Fruit fly (Drosophila melanogaster) whole organism, embryonic: ENCODE data around the gene CG12880.

ENCODE experiments used
- Ada2b ChIP-seq: fragments of 200-800 bp; sonication (Bioruptor generic); IDR thresholded peaks from 2 replicates; pipeline ENCODE4 v1.3.6; 2022; ENCODE audit warnings: missing biosample characterization, missing genetic modification characterization
- Atf3 ChIP-seq: fragments of 200-800 bp; sonication (Bioruptor generic); optimal IDR thresholded peaks from 3 replicates; lab custom pipeline; 2016; ENCODE audit warnings: missing biosample characterization, missing genetic modification characterization
- CG10543 ChIP-seq: fragments of 200-800 bp; sonication (Bioruptor generic); optimal IDR thresholded peaks from 3 replicates; lab custom pipeline; 2017; ENCODE audit warnings: missing biosample characterization, mild to moderate bottlenecking, missing genetic modification characterization, moderate library complexity
- CG11247 ChIP-seq: fragments of 200-800 bp; sonication (Bioruptor generic); IDR thresholded peaks from 2 replicates; pipeline ENCODE4 v1.3.6; 2022; ENCODE audit warnings: missing biosample characterization, missing genetic modification characterization
- CG11504 ChIP-seq: fragments of 200-800 bp; sonication (Bioruptor generic); optimal IDR thresholded peaks from 3 replicates; lab custom pipeline; 2019; ENCODE audit warnings: missing biosample characterization, mild to moderate bottlenecking, missing genetic modification characterization, moderate library complexity
- CG12769 ChIP-seq: fragments of 200-800 bp; sonication (Bioruptor generic); optimal IDR thresholded peaks from 2 replicates; lab custom pipeline; 2019; ENCODE audit warnings: missing biosample characterization, mild to moderate bottlenecking, missing genetic modification characterization, moderate library complexity
- CG14441 ChIP-seq: fragments of 200-800 bp; sonication (Bioruptor generic); IDR thresholded peaks from 2 replicates; pipeline ENCODE4 v1.3.6; 2022; ENCODE audit warnings: missing biosample characterization, missing genetic modification characterization
- CG14710 ChIP-seq: fragments of 200-800 bp; sonication (Bioruptor generic); optimal IDR thresholded peaks from 3 replicates; lab custom pipeline; 2019; ENCODE audit warnings: missing biosample characterization, mild to moderate bottlenecking, missing genetic modification characterization, moderate library complexity
- CG15011 ChIP-seq: fragments of 200-800 bp; sonication (Bioruptor generic); optimal IDR thresholded peaks from 3 replicates; lab custom pipeline; 2018; ENCODE audit warnings: missing biosample characterization, mild to moderate bottlenecking, missing genetic modification characterization
- CG1529 ChIP-seq: fragments of 200-800 bp; sonication (Bioruptor generic); optimal IDR thresholded peaks from 3 replicates; lab custom pipeline; 2018; ENCODE audit warnings: missing biosample characterization, missing genetic modification characterization
- CG15601 ChIP-seq: fragments of 200-800 bp; sonication (Bioruptor generic); optimal IDR thresholded peaks from 3 replicates; lab custom pipeline; 2019; ENCODE audit warnings: missing biosample characterization, mild to moderate bottlenecking, missing genetic modification characterization, moderate library complexity
- CG1647 ChIP-seq: fragments of 200-800 bp; sonication (Bioruptor generic); optimal IDR thresholded peaks from 3 replicates; lab custom pipeline; 2016; ENCODE audit warnings: missing biosample characterization, missing genetic modification characterization
- CG16815 ChIP-seq: fragments of 200-800 bp; sonication (Bioruptor generic); optimal IDR thresholded peaks from 3 replicates; lab custom pipeline; 2017; ENCODE audit warnings: missing biosample characterization, mild to moderate bottlenecking, missing genetic modification characterization
- CG2889 ChIP-seq: fragments of 200-800 bp; sonication (Bioruptor generic); IDR thresholded peaks from 3 replicates; pipeline ENCODE4 v1.3.6; 2022; ENCODE audit warnings: missing biosample characterization, missing genetic modification characterization
- CG31224 ChIP-seq: fragments of 200-800 bp; sonication (Bioruptor generic); IDR thresholded peaks from 2 replicates; pipeline ENCODE4 v1.3.6; 2022; ENCODE audit warnings: missing biosample characterization, missing genetic modification characterization
- CG31365 ChIP-seq: fragments of 200-800 bp; sonication (Bioruptor generic); optimal IDR thresholded peaks from 2 replicates; lab custom pipeline; 2018; ENCODE audit warnings: missing biosample characterization, mild to moderate bottlenecking, missing genetic modification characterization
- CG4328 ChIP-seq: fragments of 200-800 bp; sonication (Bioruptor generic); optimal IDR thresholded peaks from 3 replicates; lab custom pipeline; 2017; ENCODE audit warnings: missing biosample characterization, missing genetic modification reagents, missing genetic modification characterization
- CG6791 ChIP-seq: fragments of 200-800 bp; sonication (Bioruptor generic); IDR thresholded peaks from 3 replicates; pipeline ENCODE4 v1.3.6; 2022; ENCODE audit warnings: missing biosample characterization, missing genetic modification characterization; ENCODE audit not compliant: partially characterized antibody
- CG9437 ChIP-seq: fragments of 200-800 bp; sonication (Bioruptor generic); optimal IDR thresholded peaks from 2 replicates; lab custom pipeline; 2018; ENCODE audit warnings: missing biosample characterization, mild to moderate bottlenecking, missing genetic modification characterization
- CTCF ChIP-seq: fragments of 200-800 bp; sonication (Bioruptor generic); optimal IDR thresholded peaks from 2 replicates; lab custom pipeline; 2017; ENCODE audit warnings: missing biosample characterization, mild to moderate bottlenecking, missing genetic modification characterization, moderate library complexity
- D19B ChIP-seq: fragments of 200-800 bp; sonication (Bioruptor generic); optimal IDR thresholded peaks from 2 replicates; lab custom pipeline; 2017; ENCODE audit warnings: missing biosample characterization, mild to moderate bottlenecking, missing genetic modification characterization
- Deaf1 ChIP-seq: fragments of 200-800 bp; optimal IDR thresholded peaks from 3 replicates; lab custom pipeline; 2019; ENCODE audit warnings: missing biosample characterization, mild to moderate bottlenecking, missing genetic modification characterization, moderate library complexity
- Dp ChIP-seq: fragments of 200-800 bp; sonication (Bioruptor generic); optimal IDR thresholded peaks from 2 replicates; lab custom pipeline; 2018; ENCODE audit warnings: missing biosample characterization, mild to moderate bottlenecking, missing genetic modification characterization, moderate library complexity
- H2.0 ChIP-seq: fragments of 200-800 bp; sonication (Bioruptor generic); IDR thresholded peaks from 2 replicates; pipeline ENCODE4 v1.3.6; 2022; ENCODE audit warnings: missing biosample characterization, missing genetic modification characterization
- HLH3B ChIP-seq: fragments of 200-800 bp; sonication (Bioruptor generic); IDR thresholded peaks from 2 replicates; pipeline ENCODE4 v1.3.6; 2022; ENCODE audit warnings: missing biosample characterization, missing genetic modification characterization
- Lhr ChIP-seq: fragments of 200-800 bp; sonication (Bioruptor generic); optimal IDR thresholded peaks from 3 replicates; lab custom pipeline; 2017; ENCODE audit warnings: mild to moderate bottlenecking, missing biosample characterization, missing genetic modification reagents, missing genetic modification characterization
- MBD-R2 ChIP-seq: fragments of 200-800 bp; sonication (Bioruptor generic); IDR thresholded peaks from 2 replicates; pipeline ENCODE4 v1.3.6; 2022; ENCODE audit warnings: missing biosample characterization, missing genetic modification characterization
- Med ChIP-seq: fragments of 200-800 bp; sonication (Bioruptor generic); peaks from one replicate; lab custom pipeline; 2016; ENCODE audit warnings: missing biosample characterization, missing genetic modification characterization, mild to moderate bottlenecking, inconsistent platforms, moderate library complexity
- NFAT ChIP-seq: fragments of 200-800 bp; sonication (Bioruptor generic); IDR thresholded peaks from 2 replicates; pipeline ENCODE4 v1.3.6; 2022; ENCODE audit warnings: missing biosample characterization, missing genetic modification characterization
- Tbp ChIP-seq: fragments of >200 bp; optimal IDR thresholded peaks from 2 replicates; lab custom pipeline; 2018; ENCODE audit warnings: missing biosample characterization, missing genetic modification characterization
- Trl ChIP-seq, 3 experiments: fragments of >200 bp in 2 of 3; fragments of 200-800 bp in 1 of 3; sonication (Bioruptor generic) in 1 of 3; optimal IDR thresholded peaks; 2 replicates in 1 of 3; 3 replicates in 2 of 3; lab custom pipeline; 2016 to 2017; ENCODE audit warnings: missing biosample characterization in 1 of 3, missing genetic modification characterization in 1 of 3
- ab ChIP-seq: fragments of 200-800 bp; sonication (Bioruptor generic); optimal IDR thresholded peaks from 2 replicates; lab custom pipeline; 2016; ENCODE audit warnings: missing biosample characterization, missing genetic modification characterization
- abd-A ChIP-seq: fragments of 200-800 bp; sonication (Bioruptor generic); optimal IDR thresholded peaks from 3 replicates; lab custom pipeline; 2019; ENCODE audit warnings: missing biosample characterization, mild to moderate bottlenecking, missing genetic modification characterization, moderate library complexity
- cg ChIP-seq: fragments of 200-800 bp; sonication (Bioruptor generic); optimal IDR thresholded peaks from 3 replicates; lab custom pipeline; 2019; ENCODE audit warnings: missing biosample characterization, mild to moderate bottlenecking, missing genetic modification characterization, moderate library complexity
- dan ChIP-seq: fragments of 200-800 bp; sonication (Bioruptor generic); IDR thresholded peaks from 2 replicates; pipeline ENCODE4 v1.3.6; 2022; ENCODE audit warnings: missing biosample characterization, missing genetic modification characterization
- mam ChIP-seq: fragments of 200-800 bp; sonication (Bioruptor generic); optimal IDR thresholded peaks from 3 replicates; lab custom pipeline; 2016; ENCODE audit warnings: missing biosample characterization, missing genetic modification characterization
- onecut ChIP-seq: fragments of 200-800 bp; sonication (Bioruptor generic); IDR thresholded peaks from 2 replicates; pipeline ENCODE4 v1.3.6; 2022; ENCODE audit warnings: missing biosample characterization, missing genetic modification characterization
- pita ChIP-seq: fragments of 200-800 bp; sonication (Bioruptor generic); optimal IDR thresholded peaks from 2 replicates; lab custom pipeline; 2017; ENCODE audit warnings: missing biosample characterization, mild to moderate bottlenecking, missing genetic modification characterization
- sd ChIP-seq: fragments of 200-800 bp; sonication (Bioruptor generic); optimal IDR thresholded peaks from 3 replicates; lab custom pipeline; 2018; ENCODE audit warnings: missing biosample characterization, mild to moderate bottlenecking, missing genetic modification characterization, moderate library complexity
- sens ChIP-seq: fragments of 200-800 bp; sonication (Bioruptor generic); peaks from one replicate; lab custom pipeline; 2016; ENCODE audit warnings: missing biosample characterization, missing genetic modification characterization
- ssp ChIP-seq: fragments of 200-800 bp; sonication (Bioruptor generic); IDR thresholded peaks from 2 replicates; pipeline ENCODE4 v1.3.6; 2022; ENCODE audit warnings: missing biosample characterization, missing genetic modification characterization

The CG12880 gene

DNA sequence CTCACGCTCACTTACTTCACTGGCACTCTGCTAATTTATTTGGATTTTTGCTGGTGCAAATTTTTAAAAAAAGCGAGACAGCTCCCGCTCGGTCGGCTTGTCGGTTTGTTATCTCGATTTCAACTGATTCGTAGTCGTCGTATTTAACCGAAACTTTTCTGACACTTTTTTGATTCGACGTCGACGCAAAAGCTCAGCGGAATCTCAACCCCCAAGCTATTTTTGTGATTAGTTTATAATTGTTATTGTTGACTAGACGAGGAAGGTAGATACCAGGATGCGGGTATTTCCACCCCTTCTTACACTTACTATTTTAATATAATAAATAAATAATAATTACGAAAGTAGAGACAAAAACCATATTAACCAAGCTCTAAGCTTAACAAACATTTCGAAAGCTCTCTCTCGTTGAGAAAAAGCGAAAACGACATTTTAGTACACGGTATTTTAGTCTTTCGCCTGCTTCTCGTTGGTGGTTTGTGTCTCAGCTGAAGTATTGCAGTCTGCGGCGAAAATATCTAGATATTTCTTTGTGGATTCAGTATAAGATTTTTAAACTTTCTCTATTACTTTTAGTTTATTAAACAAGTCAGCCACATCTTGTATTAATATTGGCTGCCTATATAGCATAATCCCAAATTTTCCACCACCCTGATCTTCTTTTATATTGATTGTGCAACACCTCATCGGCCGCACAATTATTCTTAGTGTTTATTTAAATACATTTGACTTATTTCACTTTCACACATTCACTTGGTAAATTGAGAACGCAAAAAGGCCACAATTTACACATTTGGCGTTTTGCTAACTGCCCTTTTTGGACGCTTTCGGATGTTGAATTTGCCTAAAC is 28.9 kb upstream of the CG12880 start, which contains the start of gene tau (continued):
- TF ChIP-seq CG6791 (GFP tag; lab: Robert Waterston, UW) = no peak
- TF ChIP-seq CG11504 (tag; lab: Kevin White, UChicago) = peak; percentile 7
- no peak for TF ChIP-seq Tbp (GFP tag; lab: Kevin White, UChicago)
- TF ChIP-seq pita (GFP tag; lab: Kevin White, UChicago) = peak; percentile 45
- 0 out of 2 replicates have a peak, but pooled peaks have one; percentile 11 for TF ChIP-seq MBD-R2 (GFP tag; lab: Robert Waterston, UW)
- TF ChIP-seq NFAT = no peak
- TF ChIP-seq onecut = no peak
- TF ChIP-seq CG14710 (tag; lab: Kevin White, UChicago) = no peak
- TF ChIP-seq Dp (GFP tag; lab: Kevin White, UChicago) = peak; percentile 12
- peak; percentile 65 for TF ChIP-seq abd-A (tag; lab: Kevin White, UChicago)
- TF ChIP-seq sens (GFP tag; lab: Kevin White, UChicago) = peak; percentile 73
- TF ChIP-seq H2.0 = no peak
- TF ChIP-seq D19B (GFP tag; lab: Kevin White, UChicago) = peak; percentile 79
- TF ChIP-seq CG1647 (GFP tag; lab: Kevin White, UChicago) = no peak

DNA sequence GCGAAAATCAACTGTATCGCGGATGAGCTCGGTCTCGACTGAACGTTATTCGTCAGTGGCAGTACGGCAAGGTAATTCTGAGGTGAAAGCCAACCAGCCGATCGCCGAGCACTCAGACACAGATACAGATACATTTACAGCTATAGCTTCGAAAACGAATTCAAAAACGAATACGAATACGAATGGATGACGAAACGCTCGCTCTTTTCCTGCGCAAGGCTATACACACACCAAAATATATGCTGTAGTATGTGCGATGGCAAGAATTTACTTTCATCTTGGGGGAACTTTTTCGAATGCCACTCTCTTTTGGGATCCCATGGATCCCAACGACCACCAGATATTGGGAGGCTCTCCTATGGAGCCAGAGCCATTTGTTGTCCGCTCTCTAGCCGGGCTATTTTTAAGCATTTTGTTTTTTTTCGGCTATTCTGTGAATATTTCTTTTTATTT is 25.6 kb upstream of the CG12880 start, which contains the start of gene Mlc1:
Mlc1 (minus strand) TSS at position 51 of the 453 bp plus-strand sequence.
- TF ChIP-seq Med = peak; percentile 63
- no peak for TF ChIP-seq CG11247 (GFP tag; lab: Robert Waterston, UW)
- TF ChIP-seq Trl (optimal IDR thresholded peaks at IDR 0.05; lab: Kevin White, UChicago) = peak; percentile 22 to 53
- no peak for TF ChIP-seq Trl (GFP tag; optimal IDR thresholded peaks at IDR 0.05; lab: Kevin White, UChicago)
- TF ChIP-seq CG15011 (GFP tag; lab: Kevin White, UChicago) = no peak
- TF ChIP-seq ssp (GFP tag; lab: Robert Waterston, UW) = no peak
- TF ChIP-seq CG31365 (tag; lab: Kevin White, UChicago) = no peak
- no peak for TF ChIP-seq CG9437 (GFP tag; lab: Kevin White, UChicago)
- no peak for TF ChIP-seq CG2889 (GFP tag; lab: Robert Waterston, UW)
- TF ChIP-seq HLH3B = no peak
- TF ChIP-seq Atf3 (GFP tag; lab: Kevin White, UChicago) = no peak
- no peak for TF ChIP-seq ab
- no peak for TF ChIP-seq Lhr (GFP tag; lab: Kevin White, UChicago)
- TF ChIP-seq CG16815 (GFP tag; lab: Kevin White, UChicago) = no peak
- no peak for TF ChIP-seq CG4328 (GFP tag; lab: Kevin White, UChicago)
- peak; percentile 1 for TF ChIP-seq sens (GFP tag; lab: Kevin White, UChicago)
- TF ChIP-seq CG15601 = no peak
- TF ChIP-seq sd = peak; percentile 89
- no peak for TF ChIP-seq CTCF (GFP tag; lab: Kevin White, UChicago)
- TF ChIP-seq CG10543 (GFP tag; lab: Kevin White, UChicago) = peak; percentile 29
- peak; percentile 50 for TF ChIP-seq cg (GFP tag; lab: Kevin White, UChicago)
- peak; percentile 10 for TF ChIP-seq CG12769
- peak; percentile 36 for TF ChIP-seq Deaf1
- TF ChIP-seq dan (GFP tag; lab: Robert Waterston, UW) = no peak
- TF ChIP-seq Ada2b (GFP tag; lab: Robert Waterston, UW) = no peak
- no peak for TF ChIP-seq mam
- no peak for TF ChIP-seq CG1529
- no peak for TF ChIP-seq CG14441 (GFP tag; lab: Robert Waterston, UW)
- no peak for TF ChIP-seq CG31224 (GFP tag; lab: Robert Waterston, UW)
